Worm (Caenorhabditis elegans) whole organism, mixed stage, embryonic: ENCODE data around the gene hgrs-1.

Source experiments
- M03D4.4 ChIP-seq: sonication (generic microtip); optimal IDR thresholded peaks from 2 replicates; lab custom pipeline; 2017; ENCODE audit warnings: mild to moderate bottlenecking, missing genetic modification characterization, missing compliant biosample characterization
- bed-3 ChIP-seq: fragments of 200-800 bp; sonication (Bioruptor generic); optimal IDR thresholded peaks from 3 replicates; lab custom pipeline; 2018; ENCODE audit warnings: mild to moderate bottlenecking, missing genetic modification characterization, moderate library complexity, missing compliant biosample characterization
- blmp-1 ChIP-seq: fragments of 150-350 bp; optimal IDR thresholded peaks from 2 replicates; lab custom pipeline; 2014; ENCODE audit warnings: missing biosample characterization, missing genetic modification characterization
- ceh-39 ChIP-seq: fragments of 150-350 bp; optimal IDR thresholded peaks from 2 replicates; lab custom pipeline; 2014; ENCODE audit warnings: missing biosample characterization, missing genetic modification characterization
- ceh-43 ChIP-seq: fragments of 200-800 bp; sonication (Bioruptor generic); optimal IDR thresholded peaks from 2 replicates; lab custom pipeline; 2018; ENCODE audit warnings: mild to moderate bottlenecking, missing genetic modification characterization, moderate library complexity, missing compliant biosample characterization
- ceh-83 ChIP-seq: fragments of 200-800 bp; sonication (Bioruptor generic); optimal IDR thresholded peaks from 2 replicates; lab custom pipeline; 2018; ENCODE audit warnings: mild to moderate bottlenecking, missing genetic modification characterization, missing compliant biosample characterization
- ces-1 ChIP-seq: fragments of 150-350 bp; optimal IDR thresholded peaks from 2 replicates; lab custom pipeline; 2014; ENCODE audit warnings: missing biosample characterization, missing genetic modification reagents, missing genetic modification characterization
- cnd-1 ChIP-seq: fragments of 200-800 bp; sonication (Bioruptor generic); optimal IDR thresholded peaks from 2 replicates; lab custom pipeline; 2018; ENCODE audit warnings: mild to moderate bottlenecking, missing genetic modification characterization, missing compliant biosample characterization
- drap-1 ChIP-seq: fragments of 200-800 bp; sonication (Bioruptor generic); optimal IDR thresholded peaks from 3 replicates; lab custom pipeline; 2018; ENCODE audit warnings: mild to moderate bottlenecking, missing genetic modification characterization, missing compliant biosample characterization
- elt-1 ChIP-seq: sonication (generic microtip); optimal IDR thresholded peaks from 2 replicates; lab custom pipeline; 2017; ENCODE audit warnings: missing genetic modification characterization, mild to moderate bottlenecking, missing compliant biosample characterization, antibody characterized with exemption, moderate library complexity, borderline replicate concordance; ENCODE audit not compliant: insufficient read depth
- elt-3 ChIP-seq: fragments of 150-350 bp; optimal IDR thresholded peaks from 2 replicates; lab custom pipeline; 2014; ENCODE audit warnings: missing biosample characterization, missing genetic modification characterization
- ham-2 ChIP-seq: fragments of 200-800 bp; sonication (Bioruptor generic); optimal IDR thresholded peaks from 2 replicates; lab custom pipeline; 2018; ENCODE audit warnings: mild to moderate bottlenecking, missing genetic modification characterization, missing compliant biosample characterization
- hlh-1 ChIP-seq: fragments of 150-350 bp; optimal IDR thresholded peaks from 2 replicates; lab custom pipeline; 2014; ENCODE audit warnings: missing biosample characterization, missing genetic modification reagents, missing genetic modification characterization
- lin-13 ChIP-seq: fragments of 150-350 bp; optimal IDR thresholded peaks from 2 replicates; lab custom pipeline; 2014; ENCODE audit warnings: missing biosample characterization, missing genetic modification characterization
- lin-32 ChIP-seq: fragments of 200-800 bp; sonication (Bioruptor generic); optimal IDR thresholded peaks from 2 replicates; lab custom pipeline; 2018; ENCODE audit warnings: mild to moderate bottlenecking, missing genetic modification characterization, missing compliant biosample characterization
- lsy-2 ChIP-seq: fragments of 150-350 bp; optimal IDR thresholded peaks from 2 replicates; lab custom pipeline; 2014; ENCODE audit warnings: missing biosample characterization, missing genetic modification characterization
- mab-5 ChIP-seq: fragments of 150-350 bp; optimal IDR thresholded peaks from 2 replicates; lab custom pipeline; 2014; ENCODE audit warnings: missing biosample characterization, missing genetic modification characterization
- mep-1 ChIP-seq: fragments of 150-350 bp; optimal IDR thresholded peaks from 2 replicates; lab custom pipeline; 2017; ENCODE audit warnings: missing biosample characterization, missing genetic modification reagents, missing genetic modification characterization, inconsistent platforms
- mls-2 ChIP-seq: sonication (generic microtip); optimal IDR thresholded peaks from 2 replicates; lab custom pipeline; 2016; ENCODE audit warnings: mild to moderate bottlenecking, missing genetic modification characterization, moderate library complexity, missing compliant biosample characterization
- nhr-12 ChIP-seq: fragments of 150-350 bp; optimal IDR thresholded peaks from 2 replicates; lab custom pipeline; 2014; ENCODE audit warnings: missing biosample characterization, missing genetic modification characterization
- nhr-2 ChIP-seq: fragments of 150-350 bp; optimal IDR thresholded peaks from 2 replicates; lab custom pipeline; 2014; ENCODE audit warnings: missing biosample characterization, missing genetic modification characterization
- nhr-237 ChIP-seq: fragments of 150-350 bp; optimal IDR thresholded peaks from 2 replicates; lab custom pipeline; 2014; ENCODE audit warnings: missing biosample characterization, missing genetic modification characterization
- nhr-28 ChIP-seq: fragments of 150-350 bp; optimal IDR thresholded peaks from 2 replicates; lab custom pipeline; 2014; ENCODE audit warnings: missing biosample characterization, missing genetic modification characterization
- nhr-76 ChIP-seq: sonication (generic microtip); optimal IDR thresholded peaks from 2 replicates; lab custom pipeline; 2017; ENCODE audit warnings: missing biosample characterization, missing genetic modification characterization
- pha-4 ChIP-seq: fragments of 150-350 bp; optimal IDR thresholded peaks from 2 replicates; lab custom pipeline; 2018; ENCODE audit warnings: missing biosample characterization, missing genetic modification reagents, missing genetic modification characterization
- sem-2 ChIP-seq: fragments of 200-800 bp; sonication (Bioruptor generic); optimal IDR thresholded peaks from 2 replicates; lab custom pipeline; 2018; ENCODE audit warnings: mild to moderate bottlenecking, missing genetic modification characterization, missing compliant biosample characterization
- snpc-4 ChIP-seq: fragments of 150-350 bp; optimal IDR thresholded peaks from 2 replicates; lab custom pipeline; 2014; ENCODE audit warnings: missing biosample characterization, missing genetic modification characterization
- sptf-1 ChIP-seq: sonication (generic microtip); optimal IDR thresholded peaks from 2 replicates; lab custom pipeline; 2017; ENCODE audit warnings: mild to moderate bottlenecking, missing genetic modification characterization, moderate library complexity, missing compliant biosample characterization
- unc-120 ChIP-seq: sonication (generic microtip); optimal IDR thresholded peaks from 2 replicates; lab custom pipeline; 2017; ENCODE audit warnings: missing genetic modification characterization, missing compliant biosample characterization; ENCODE audit not compliant: poor library complexity, severe bottlenecking
- unc-39 ChIP-seq: fragments of 150-350 bp; optimal IDR thresholded peaks from 2 replicates; lab custom pipeline; 2014; ENCODE audit warnings: missing biosample characterization, missing genetic modification characterization
- ztf-11 ChIP-seq: fragments of 150-350 bp; optimal IDR thresholded peaks from 2 replicates; lab custom pipeline; 2014; ENCODE audit warnings: missing biosample characterization, missing genetic modification characterization

hgrs-1 gene

DNA sequence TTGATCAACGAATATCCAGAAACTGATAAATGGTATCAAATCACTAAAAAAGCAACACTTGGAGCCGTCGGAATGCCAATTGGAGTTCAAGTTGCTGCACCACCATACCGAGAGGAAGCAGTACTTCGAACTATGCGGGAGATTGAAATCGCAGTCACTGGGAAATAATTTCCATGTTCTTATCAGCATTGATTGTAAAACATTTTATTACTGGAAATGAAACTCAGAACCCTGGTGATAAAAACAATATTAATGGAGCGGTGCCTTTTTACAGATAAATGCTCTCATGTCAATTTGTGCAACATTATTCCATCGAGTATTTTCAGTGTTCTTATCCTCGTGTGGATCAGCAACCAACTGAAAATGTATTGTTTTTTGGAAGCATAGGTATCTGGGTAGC, 44.1 kb downstream of the hgrs-1 start:
- no peak for TF ChIP-seq sem-2 (GFP tag; lab: Kevin White, UChicago)
- TF ChIP-seq snpc-4 (tag; lab: Kevin White, UChicago) = no peak
- TF ChIP-seq lsy-2 = no peak
- no peak for TF ChIP-seq nhr-28 (tag; lab: Kevin White, UChicago)
- no peak for TF ChIP-seq hlh-1 (tag; lab: Kevin White, UChicago)

DNA sequence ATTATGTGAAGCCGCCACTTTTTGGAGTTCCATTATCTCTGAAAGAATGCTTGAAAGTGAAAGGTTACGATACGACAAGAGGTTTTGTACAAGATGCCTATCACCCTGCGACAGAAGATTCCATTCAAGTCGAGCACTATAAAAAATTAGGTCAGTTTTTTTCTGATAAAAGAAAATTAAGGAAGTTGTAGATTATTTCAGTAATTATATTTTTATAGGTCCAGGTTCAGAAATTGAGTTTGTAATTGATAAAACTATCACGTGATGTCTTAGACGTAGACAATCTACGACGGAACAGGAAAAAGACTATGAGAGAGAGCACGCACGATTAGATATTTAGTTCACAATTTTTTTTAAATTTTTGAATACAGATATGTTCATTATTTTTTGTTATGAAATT, 45.9 kb downstream of the hgrs-1 start:
- TF ChIP-seq pha-4 (no peak), elt-3 (tag; lab: Kevin White, UChicago) (no peak), drap-1 (no peak), M03D4.4 (tag; lab: Kevin White, UChicago) (no peak), mep-1 (tag; lab: Kevin White, UChicago) (no peak), elt-1 (tag; lab: Kevin White, UChicago) (no peak), lsy-2 (no peak), ceh-83 (GFP tag; lab: Kevin White, UChicago) (no peak), blmp-1 (tag; lab: Kevin White, UChicago) (no peak), hlh-1 (tag; lab: Kevin White, UChicago) (no peak), sptf-1 (tag; lab: Kevin White, UChicago) (no peak), ces-1 (no peak), nhr-12 (no peak), sem-2 (GFP tag; lab: Kevin White, UChicago) (no peak), ceh-39 (tag; lab: Kevin White, UChicago) (no peak), nhr-28 (tag; lab: Kevin White, UChicago) (no peak)
- TF ChIP-seq, all 35 proteins: peak for 0

DNA sequence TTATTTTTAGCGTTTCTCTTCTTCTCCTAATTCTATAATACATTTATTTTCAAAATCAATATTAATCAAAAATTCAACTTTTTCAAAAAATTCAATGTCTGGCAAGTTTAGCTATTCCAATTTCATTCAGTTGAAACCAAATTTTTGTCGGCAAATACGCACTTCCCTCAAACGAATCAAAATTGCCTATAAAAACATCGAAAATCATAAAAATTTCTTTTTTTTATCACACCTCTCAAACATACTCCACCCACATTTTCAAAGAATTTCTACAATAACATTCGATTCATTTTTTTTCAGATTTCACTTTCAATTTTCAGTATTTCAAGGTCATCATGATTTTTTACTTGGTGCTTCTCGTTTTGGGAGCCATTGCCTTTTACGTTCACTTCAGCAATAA, 46.8 kb downstream of the hgrs-1 start, which contains the start of gene faah-1:
TSS of gene faah-1 (plus strand) at position 301 of the 400 bp plus-strand sequence.
- no peak for TF ChIP-seq nhr-12
- TF ChIP-seq mab-5 = no peak
- TF ChIP-seq cnd-1 (tag; lab: Kevin White, UChicago) = no peak
- TF ChIP-seq snpc-4 (tag; lab: Kevin White, UChicago) = no peak
- no peak for TF ChIP-seq nhr-28 (tag; lab: Kevin White, UChicago)
- TF ChIP-seq ztf-11 (tag; lab: Kevin White, UChicago) = no peak
- no peak for TF ChIP-seq ham-2
- TF ChIP-seq ceh-43 (GFP tag; lab: Kevin White, UChicago) = no peak
- no peak for TF ChIP-seq unc-39 (tag; lab: Kevin White, UChicago)
- TF ChIP-seq drap-1 = no peak
- no peak for TF ChIP-seq sptf-1 (tag; lab: Kevin White, UChicago)
- no peak for TF ChIP-seq hlh-1 (tag; lab: Kevin White, UChicago)
- no peak for TF ChIP-seq elt-3 (tag; lab: Kevin White, UChicago)
- no peak for TF ChIP-seq nhr-76
- TF ChIP-seq ceh-39 (tag; lab: Kevin White, UChicago) = no peak
- no peak for TF ChIP-seq elt-1 (tag; lab: Kevin White, UChicago)
- TF ChIP-seq lsy-2 = no peak
- TF ChIP-seq blmp-1 (tag; lab: Kevin White, UChicago) = no peak
- TF ChIP-seq lin-13 (tag; lab: Kevin White, UChicago) = no peak
- TF ChIP-seq bed-3 (GFP tag; lab: Kevin White, UChicago) = no peak

DNA sequence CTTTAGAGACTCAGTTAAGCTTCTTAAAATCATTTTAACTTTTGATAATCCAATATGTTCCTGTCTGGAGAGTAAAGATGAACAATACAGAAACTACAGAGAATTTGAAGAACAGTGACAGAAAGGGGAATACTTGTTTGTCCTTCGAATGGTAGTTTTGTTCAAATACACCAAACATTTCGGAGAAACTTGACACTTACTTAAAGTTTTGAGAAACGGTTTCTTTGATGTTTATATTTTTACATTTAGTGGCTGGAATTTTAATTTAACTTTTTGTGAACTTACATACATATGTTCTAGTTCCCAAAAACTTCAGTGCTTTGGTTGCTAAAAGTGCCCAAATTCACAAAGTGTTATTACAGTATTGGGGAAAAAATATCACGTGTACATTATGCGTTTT, 48.7 kb downstream of the hgrs-1 start, which contains the start of gene B0218.5:
TSS of gene B0218.5 (minus strand) at position 101 of the 400 bp plus-strand sequence.
- no peak for TF ChIP-seq lin-32
- no peak for TF ChIP-seq mls-2 (tag; lab: Kevin White, UChicago)
- TF ChIP-seq bed-3 (GFP tag; lab: Kevin White, UChicago) = no peak
- TF ChIP-seq sem-2 (GFP tag; lab: Kevin White, UChicago) = no peak
- TF ChIP-seq hlh-1 (tag; lab: Kevin White, UChicago) = no peak
- TF ChIP-seq sptf-1 (tag; lab: Kevin White, UChicago) = no peak

DNA sequence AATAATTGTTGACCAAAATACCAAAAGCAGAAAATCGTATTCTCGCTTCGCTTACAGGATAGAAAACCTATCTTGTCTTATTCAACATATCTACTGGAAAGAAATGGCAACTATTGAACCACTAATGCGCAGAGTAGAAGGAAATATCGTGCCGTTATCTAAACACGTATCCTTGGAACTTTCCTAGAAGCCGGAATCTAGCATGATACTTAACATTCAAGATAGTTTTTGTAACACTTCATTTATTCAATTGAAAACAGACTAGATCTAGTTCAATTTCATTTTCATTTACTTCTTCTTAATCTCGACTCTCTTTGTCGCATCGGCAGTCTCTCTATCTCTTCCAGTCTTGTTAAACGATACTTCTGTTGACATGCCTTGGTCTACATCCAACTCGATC, 50.9 kb downstream of the hgrs-1 start:
- TF ChIP-seq sem-2 (GFP tag; lab: Kevin White, UChicago) (no peak), mab-5 (no peak), pha-4 (no peak), nhr-28 (tag; lab: Kevin White, UChicago) (no peak), nhr-2 (tag; lab: Kevin White, UChicago) (no peak), snpc-4 (tag; lab: Kevin White, UChicago) (no peak), ham-2 (no peak), ceh-39 (tag; lab: Kevin White, UChicago) (no peak), unc-120 (tag; lab: Kevin White, UChicago) (no peak), blmp-1 (tag; lab: Kevin White, UChicago) (no peak), hlh-1 (tag; lab: Kevin White, UChicago) (no peak), nhr-237 (no peak)
- TF ChIP-seq, all 35 proteins: peak for 0
